Worm (Caenorhabditis elegans): Measurements from ENCODE around the gene srh-61.
"Not testable (repeated sequence)": the region's sequence is repeated elsewhere in the genome, so short reads cannot be mapped to it uniquely, and the experiment has no call there.

- not testable (repeated sequence) for TF ChIP-seq hlh-4, lsy-2 (tag; optimal IDR thresholded peaks at IDR 0.05)
Observed at ce11 chrII:12536203-12536602, 20.0 kb upstream of the srh-61 start, which contains the start of gene F49C5.3.
